Worm (Caenorhabditis elegans) whole organism, young adult: ENCODE results near the gene ttn-1.
A peak's percentile ranks its signal among the peaks of the same experiment; 100 is the strongest.

ENCODE experiments used
- B0019.2 ChIP-seq: fragments of 200-800 bp; sonication (Bioruptor generic); conservative IDR thresholded peaks from 2 replicates; pipeline ENCODE4 v1.3.6; 2022; ENCODE audit warnings: missing genetic modification reagents, missing genetic modification characterization, missing compliant biosample characterization
- C17E4.6 ChIP-seq: fragments of 200-800 bp; sonication (Bioruptor generic); IDR thresholded peaks from 2 replicates; pipeline ENCODE4 v1.3.6; 2022; ENCODE audit warnings: missing genetic modification reagents, missing genetic modification characterization, missing compliant biosample characterization
- F10E7.11 ChIP-seq: sonication (generic microtip); optimal IDR thresholded peaks from 2 replicates; lab custom pipeline; 2017; ENCODE audit warnings: mild to moderate bottlenecking, missing genetic modification characterization, moderate library complexity, missing compliant biosample characterization
- F22D6.2 ChIP-seq: sonication (generic microtip); optimal IDR thresholded peaks from 2 replicates; lab custom pipeline; 2016; ENCODE audit warnings: mild to moderate bottlenecking, missing genetic modification characterization, missing compliant biosample characterization
- F52B5.7 ChIP-seq: sonication (generic microtip); optimal IDR thresholded peaks from 2 replicates; lab custom pipeline; 2016; ENCODE audit warnings: mild to moderate bottlenecking, missing genetic modification characterization, missing compliant biosample characterization
- K11D2.4 ChIP-seq: fragments of 200-800 bp; sonication (Bioruptor generic); IDR thresholded peaks from 2 replicates; pipeline ENCODE4 v1.3.6; 2022; ENCODE audit warnings: missing genetic modification reagents, missing genetic modification characterization, missing compliant biosample characterization
- Y53G8AR.9 ChIP-seq: fragments of 200-800 bp; sonication (Bioruptor generic); conservative IDR thresholded peaks from 2 replicates; pipeline ENCODE4 v1.3.6; 2022; ENCODE audit warnings: missing genetic modification reagents, missing genetic modification characterization, missing compliant biosample characterization
- Y79H2A.3 ChIP-seq: fragments of 200-800 bp; sonication (Bioruptor generic); conservative IDR thresholded peaks from 2 replicates; pipeline ENCODE4 v1.3.6; 2022; ENCODE audit warnings: missing genetic modification reagents, missing genetic modification characterization, missing compliant biosample characterization
- Y95B8A.8 ChIP-seq: fragments of 200-800 bp; sonication (Bioruptor generic); IDR thresholded peaks from 2 replicates; pipeline ENCODE4 v1.3.6; 2022; ENCODE audit warnings: missing genetic modification reagents, missing genetic modification characterization, missing compliant biosample characterization
- ama-1 ChIP-seq, 3 experiments: fragments of 150-350 bp in 1 of 3; sonication (generic microtip) in 2 of 3; optimal IDR thresholded peaks; 2 replicates each; lab custom pipeline; 2014 to 2018; ENCODE audit warnings: missing biosample characterization in 2 of 3, missing genetic modification characterization in 2 of 3, missing genetic modification reagents in 2 of 3
- aptf-2 ChIP-seq: fragments of 200-800 bp; sonication (Bioruptor generic); conservative IDR thresholded peaks from 2 replicates; pipeline ENCODE4 v1.3.6; 2022; ENCODE audit warnings: missing genetic modification reagents, missing genetic modification characterization, missing compliant biosample characterization
- aptf-3 ChIP-seq: fragments of 200-800 bp; sonication (Bioruptor generic); IDR thresholded peaks from 2 replicates; pipeline ENCODE4 v1.3.6; 2022; ENCODE audit warnings: missing genetic modification characterization, missing compliant biosample characterization
- atf-7 ChIP-seq: sonication (generic microtip); optimal IDR thresholded peaks from 2 replicates; lab custom pipeline; 2017; ENCODE audit warnings: mild to moderate bottlenecking, missing genetic modification characterization, missing compliant biosample characterization
- attf-5 ChIP-seq: fragments of 200-800 bp; sonication (Bioruptor generic); optimal IDR thresholded peaks from 2 replicates; lab custom pipeline; 2018; ENCODE audit warnings: mild to moderate bottlenecking, missing genetic modification characterization, missing compliant biosample characterization
- attf-6 ChIP-seq: fragments of 200-800 bp; sonication (Bioruptor generic); IDR thresholded peaks from 2 replicates; pipeline ENCODE4 v1.3.6; 2022; ENCODE audit warnings: missing genetic modification reagents, missing genetic modification characterization, missing compliant biosample characterization
- ceh-40 ChIP-seq: fragments of 200-800 bp; sonication (Bioruptor generic); IDR thresholded peaks from 2 replicates; pipeline ENCODE4 v1.3.6; 2022; ENCODE audit warnings: missing genetic modification characterization, missing compliant biosample characterization
- ceh-91 ChIP-seq: fragments of 200-800 bp; sonication (Bioruptor generic); IDR thresholded peaks from 2 replicates; pipeline ENCODE4 v1.3.6; 2022; ENCODE audit warnings: missing genetic modification reagents, missing genetic modification characterization, missing compliant biosample characterization
- dpl-1 ChIP-seq: fragments of 150-350 bp; optimal IDR thresholded peaks from 2 replicates; lab custom pipeline; 2014; ENCODE audit warnings: missing biosample characterization, missing genetic modification reagents, missing genetic modification characterization
- efl-1 ChIP-seq: fragments of 150-350 bp; optimal IDR thresholded peaks from 2 replicates; lab custom pipeline; 2014; ENCODE audit warnings: missing biosample characterization, missing genetic modification reagents, missing genetic modification characterization
- egl-18 ChIP-seq: fragments of 200-800 bp; sonication (Bioruptor generic); IDR thresholded peaks from 2 replicates; pipeline ENCODE4 v1.3.6; 2022; ENCODE audit warnings: missing genetic modification reagents, missing genetic modification characterization, missing compliant biosample characterization
- egrh-3 ChIP-seq: fragments of 200-800 bp; sonication (Bioruptor generic); IDR thresholded peaks from 2 replicates; pipeline ENCODE4 v1.3.6; 2022; ENCODE audit warnings: missing genetic modification reagents, missing genetic modification characterization, missing compliant biosample characterization
- gei-17 ChIP-seq: fragments of 200-800 bp; sonication (Bioruptor generic); optimal IDR thresholded peaks from 2 replicates; lab custom pipeline; 2018; ENCODE audit warnings: mild to moderate bottlenecking, missing genetic modification characterization, missing compliant biosample characterization
- hmg-1.2 ChIP-seq: fragments of 200-800 bp; sonication (Bioruptor generic); IDR thresholded peaks from 2 replicates; pipeline ENCODE4 v1.3.6; 2022; ENCODE audit warnings: missing genetic modification reagents, missing genetic modification characterization, missing compliant biosample characterization
- hmg-20 ChIP-seq: fragments of 200-800 bp; sonication (Bioruptor generic); IDR thresholded peaks from 2 replicates; pipeline ENCODE4 v1.3.6; 2022; ENCODE audit warnings: missing genetic modification reagents, missing genetic modification characterization, missing compliant biosample characterization
- hrde-1 ChIP-seq: sonication (generic microtip); optimal IDR thresholded peaks from 2 replicates; lab custom pipeline; 2016; ENCODE audit warnings: missing genetic modification characterization, mild to moderate bottlenecking, missing compliant biosample characterization, moderate library complexity, missing genotype, missing genetic modification reagents, borderline replicate concordance
- hsf-1 ChIP-seq: fragments of 200-800 bp; sonication (Bioruptor generic); IDR thresholded peaks from 2 replicates; pipeline ENCODE4 v1.3.6; 2022; ENCODE audit warnings: missing genetic modification reagents, missing genetic modification characterization, missing compliant biosample characterization
- let-526 ChIP-seq: fragments of 200-800 bp; sonication (Bioruptor generic); IDR thresholded peaks from 2 replicates; pipeline ENCODE4 v1.3.6; 2022; ENCODE audit warnings: missing genetic modification reagents, missing genetic modification characterization, missing compliant biosample characterization
- lin-54 ChIP-seq: fragments of 200-800 bp; sonication (Bioruptor generic); optimal IDR thresholded peaks from 2 replicates; lab custom pipeline; 2018; ENCODE audit warnings: mild to moderate bottlenecking, missing genetic modification characterization, missing compliant biosample characterization
- madf-10 ChIP-seq: sonication (generic microtip); optimal IDR thresholded peaks from 2 replicates; lab custom pipeline; 2016; ENCODE audit warnings: mild to moderate bottlenecking, missing genetic modification characterization, missing compliant biosample characterization
- mel-28 ChIP-seq: sonication (generic microtip); optimal IDR thresholded peaks from 2 replicates; lab custom pipeline; 2016; ENCODE audit warnings: borderline replicate concordance, mild to moderate bottlenecking, missing genetic modification characterization, missing compliant biosample characterization
- mxl-1 ChIP-seq: sonication (generic microtip); optimal IDR thresholded peaks from 2 replicates; lab custom pipeline; 2016; ENCODE audit warnings: missing genetic modification characterization, missing compliant biosample characterization
- nfyb-1 ChIP-seq: fragments of 200-800 bp; sonication (Bioruptor generic); IDR thresholded peaks from 2 replicates; pipeline ENCODE4 v1.3.6; 2022; ENCODE audit warnings: missing genetic modification reagents, missing genetic modification characterization, missing compliant biosample characterization
- nhr-80 ChIP-seq: sonication (generic microtip); optimal IDR thresholded peaks from 2 replicates; lab custom pipeline; 2016; ENCODE audit warnings: missing genetic modification characterization, missing compliant biosample characterization
- pha-4 ChIP-seq: fragments of 150-350 bp; sonication (generic microtip); optimal IDR thresholded peaks from 2 replicates; lab custom pipeline; 2014; ENCODE audit warnings: missing biosample characterization, missing genetic modification reagents, missing genetic modification characterization
- sdz-38 ChIP-seq: sonication (generic microtip); optimal IDR thresholded peaks from 2 replicates; lab custom pipeline; 2016; ENCODE audit warnings: missing genotype, missing genetic modification characterization, missing compliant biosample characterization
- sea-2 ChIP-seq: fragments of 200-800 bp; sonication (Bioruptor generic); IDR thresholded peaks from 2 replicates; pipeline ENCODE4 v1.3.6; 2022; ENCODE audit warnings: missing genetic modification characterization, missing compliant biosample characterization
- snpc-3.4 ChIP-seq: sonication (generic microtip); optimal IDR thresholded peaks from 2 replicates; lab custom pipeline; 2017; ENCODE audit warnings: missing genetic modification characterization, mild to moderate bottlenecking, missing compliant biosample characterization, antibody characterized with exemption, moderate library complexity, missing genotype, missing genetic modification reagents
- zfh-2 ChIP-seq: fragments of 200-800 bp; sonication (Bioruptor generic); conservative IDR thresholded peaks from 2 replicates; pipeline ENCODE4 v1.3.6; 2022; ENCODE audit warnings: missing genetic modification reagents, missing genetic modification characterization, missing compliant biosample characterization
- ztf-6 ChIP-seq: fragments of 200-800 bp; sonication (Bioruptor generic); IDR thresholded peaks from 2 replicates; pipeline ENCODE4 v1.3.6; 2022; ENCODE audit warnings: missing genetic modification reagents, missing genetic modification characterization, missing compliant biosample characterization

The ttn-1 gene

ce11 chrV:6209930-6210647, 7.7 kb upstream of the ttn-1 start:
- TF ChIP-seq sdz-38 (no peak), sea-2 (GFP tag; lab: Robert Waterston, UW) (no peak), ztf-6 (GFP tag; lab: Robert Waterston, UW) (no peak), nhr-80 (tag; lab: Kevin White, UChicago) (peak; percentile 90), F10E7.11 (tag; lab: Kevin White, UChicago) (no peak)

- TF ChIP-seq snpc-3.4 (tag; lab: Kevin White, UChicago), result no peak
- TF ChIP-seq dpl-1, result no peak
- TF ChIP-seq mel-28 (tag; lab: Kevin White, UChicago), result no peak
- no peak for TF ChIP-seq ama-1 (optimal IDR thresholded peaks at IDR 0.05; lab: Kevin White, UChicago)
- no peak for TF ChIP-seq ama-1 (GFP tag; optimal IDR thresholded peaks at IDR 0.05; lab: Kevin White, UChicago)
- TF ChIP-seq attf-6 (GFP tag; lab: Robert Waterston, UW), result no peak
- no peak for TF ChIP-seq hsf-1 (GFP tag; lab: Robert Waterston, UW)
- TF ChIP-seq gei-17 (GFP tag; lab: Kevin White, UChicago), result no peak
- no peak for TF ChIP-seq C17E4.6
- TF ChIP-seq egrh-3 (GFP tag; lab: Robert Waterston, UW), result no peak
- no peak for TF ChIP-seq Y79H2A.3 (GFP tag; lab: Robert Waterston, UW)
- TF ChIP-seq Y53G8AR.9 (GFP tag; lab: Robert Waterston, UW), result no peak
- TF ChIP-seq nhr-80 (tag; lab: Kevin White, UChicago), result no peak
- no peak for TF ChIP-seq K11D2.4 (GFP tag; lab: Robert Waterston, UW)
- TF ChIP-seq let-526, result no peak
- TF ChIP-seq sea-2 (GFP tag; lab: Robert Waterston, UW), result no peak
Measured at ce11 chrV:6208585-6208984, 6.2 kb upstream of the ttn-1 start, which contains the start of gene rme-1. Gene rme-1, plus strand, starts transcription at chrV:6208885.

DNA sequence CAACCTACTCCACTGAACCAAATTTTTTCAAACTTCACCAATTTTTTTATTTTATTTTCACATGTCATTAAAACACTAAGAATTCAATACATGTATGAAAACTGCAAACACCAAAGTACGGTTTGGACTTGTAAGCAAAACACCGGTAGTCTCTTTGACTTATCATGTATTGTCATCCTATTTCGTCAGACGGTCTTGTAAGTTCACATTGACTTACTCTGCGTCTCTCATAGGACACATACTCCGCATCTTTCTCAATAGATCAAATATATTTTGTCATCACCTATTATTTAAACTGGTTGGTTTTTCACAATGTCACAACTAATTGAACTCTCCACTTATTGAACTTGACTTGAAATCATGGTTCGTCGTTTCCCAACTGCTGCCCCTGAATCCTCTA, 4.1 kb upstream of the ttn-1 start, which contains the start of gene W06H8.2:
TSS of gene W06H8.2 (plus strand) at position 258 of the 400 bp plus-strand sequence.
- no peak for TF ChIP-seq Y95B8A.8 (GFP tag; lab: Robert Waterston, UW)
- TF ChIP-seq C17E4.6, result no peak
- no peak for TF ChIP-seq sdz-38
- TF ChIP-seq, all 124 proteins: peak for 0

ce11 chrV:6204046-6204445, 1.6 kb upstream of the ttn-1 start:
- TF ChIP-seq zfh-2 (GFP tag; lab: Robert Waterston, UW) (0 out of 2 replicates have a peak, but pooled peaks have one; percentile 25), B0019.2 (no peak), ceh-40 (GFP tag; lab: Robert Waterston, UW) (no peak), sdz-38 (no peak), mxl-1 (tag; lab: Kevin White, UChicago) (no peak), lin-54 (no peak), atf-7 (no peak), ceh-91 (GFP tag; lab: Robert Waterston, UW) (no peak), hmg-1.2 (GFP tag; lab: Robert Waterston, UW) (peak; percentile 11; the same call in 1 of the 2 replicates)

- TF ChIP-seq hmg-20 (GFP tag; lab: Robert Waterston, UW) (no peak), B0019.2 (no peak), aptf-2 (GFP tag; lab: Robert Waterston, UW) (no peak), madf-10 (tag; lab: Kevin White, UChicago) (no peak), gei-17 (GFP tag; lab: Kevin White, UChicago) (no peak), aptf-3 (GFP tag; lab: Robert Waterston, UW) (no peak), pha-4 (tag; lab: Kevin White, UChicago) (no peak), egl-18 (GFP tag; lab: Robert Waterston, UW) (no peak), efl-1 (GFP tag; lab: Kevin White, UChicago) (no peak), snpc-3.4 (tag; lab: Kevin White, UChicago) (no peak), nfyb-1 (GFP tag; lab: Robert Waterston, UW) (no peak), nhr-80 (tag; lab: Kevin White, UChicago) (no peak), F22D6.2 (no peak), attf-5 (GFP tag; lab: Kevin White, UChicago) (no peak), hrde-1 (tag; lab: Kevin White, UChicago) (no peak), F52B5.7 (no peak)
Measured at ce11 chrV:6138167-6138566, 64.3 kb downstream of the ttn-1 start.
